Worm (Caenorhabditis elegans) whole organism, midembryonic: Measurements from ENCODE around the gene nhr-233.

Experiments used
- T22C8.4 ChIP-seq: fragments of 200-800 bp; sonication (Bioruptor generic); IDR thresholded peaks from 2 replicates; pipeline ENCODE4 v1.3.6; 2022; ENCODE audit warnings: missing genetic modification characterization, missing compliant biosample characterization
- cog-1 ChIP-seq: sonication (generic microtip); optimal IDR thresholded peaks from 2 replicates; lab custom pipeline; 2016; ENCODE audit warnings: missing genetic modification characterization, missing compliant biosample characterization
- flt-1 ChIP-seq: fragments of 200-800 bp; sonication (Bioruptor generic); IDR thresholded peaks from 2 replicates; pipeline ENCODE4 v1.3.6; 2022; ENCODE audit warnings: missing genetic modification characterization, missing compliant biosample characterization
- klf-2 ChIP-seq: fragments of 200-800 bp; sonication (Bioruptor generic); conservative IDR thresholded peaks from 2 replicates; pipeline ENCODE4 v1.3.6; 2022; ENCODE audit warnings: missing genetic modification reagents, missing genetic modification characterization, missing compliant biosample characterization
- med-1 ChIP-seq: sonication (generic microtip); optimal IDR thresholded peaks from 2 replicates; lab custom pipeline; 2017; ENCODE audit warnings: missing genetic modification characterization, mild to moderate bottlenecking, missing compliant biosample characterization, antibody characterized with exemption, missing genetic modification reagents; ENCODE audit not compliant: insufficient read depth
- ref-1 ChIP-seq: fragments of 200-800 bp; sonication (Bioruptor generic); conservative IDR thresholded peaks from 2 replicates; pipeline ENCODE4 v1.3.6; 2022; ENCODE audit warnings: missing genetic modification reagents, missing genetic modification characterization, missing compliant biosample characterization
- tab-1 ChIP-seq: fragments of 200-800 bp; sonication (Bioruptor generic); IDR thresholded peaks from 2 replicates; pipeline ENCODE4 v1.3.6; 2022; ENCODE audit warnings: missing genetic modification characterization, missing compliant biosample characterization
- ztf-23 ChIP-seq: fragments of 200-800 bp; sonication (Bioruptor generic); IDR thresholded peaks from 2 replicates; pipeline ENCODE4 v1.3.6; 2022; ENCODE audit warnings: missing genetic modification reagents, missing genetic modification characterization, missing compliant biosample characterization
- ztf-29 ChIP-seq: fragments of 200-800 bp; sonication (Bioruptor generic); IDR thresholded peaks from 2 replicates; pipeline ENCODE4 v1.3.6; 2022; ENCODE audit warnings: missing genetic modification reagents, missing genetic modification characterization, missing compliant biosample characterization

The nhr-233 gene

DNA sequence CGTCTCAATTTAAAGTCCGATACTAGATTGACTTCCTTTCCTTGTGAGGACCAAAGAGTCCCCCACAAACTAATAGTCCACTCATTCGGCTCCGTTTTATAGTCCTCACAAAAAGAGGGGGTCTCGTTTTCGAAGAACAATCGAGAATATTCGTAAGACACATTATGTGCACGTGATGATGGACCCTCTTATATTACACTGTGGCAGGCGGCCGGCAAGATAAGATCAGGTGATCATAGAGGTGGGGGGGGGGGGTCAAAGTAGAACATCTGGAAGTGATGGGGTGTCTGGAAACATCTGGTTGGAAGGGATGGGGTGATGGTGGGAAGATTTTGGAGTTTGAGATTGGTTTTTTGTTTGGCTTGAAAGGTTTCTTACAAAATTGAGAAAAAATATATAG is 27.8 kb upstream of the nhr-233 start:
- TF ChIP-seq cog-1 (tag; lab: Kevin White, UChicago) = no peak
- TF ChIP-seq ztf-23 (GFP tag; lab: Robert Waterston, UW) = no peak
- no peak for TF ChIP-seq tab-1
- TF ChIP-seq T22C8.4 (GFP tag; lab: Robert Waterston, UW) = no peak
- no peak for TF ChIP-seq ztf-29 (GFP tag; lab: Robert Waterston, UW)
- TF ChIP-seq flt-1 = no peak
- TF ChIP-seq med-1 (GFP tag; lab: Kevin White, UChicago) = no peak
- no peak for TF ChIP-seq ref-1 (GFP tag; lab: Robert Waterston, UW)
- TF ChIP-seq klf-2 (GFP tag; lab: Robert Waterston, UW) = no peak

- TF ChIP-seq cog-1 (tag; lab: Kevin White, UChicago) (no peak), flt-1 (no peak), ztf-23 (GFP tag; lab: Robert Waterston, UW) (no peak), med-1 (GFP tag; lab: Kevin White, UChicago) (no peak), ref-1 (GFP tag; lab: Robert Waterston, UW) (no peak), T22C8.4 (GFP tag; lab: Robert Waterston, UW) (no peak), tab-1 (no peak), ztf-29 (GFP tag; lab: Robert Waterston, UW) (no peak), klf-2 (GFP tag; lab: Robert Waterston, UW) (no peak)
Observed at ce11 chrV:16596102-16596501, 25.5 kb upstream of the nhr-233 start.

ce11 chrV:16595140-16595791 is 24.7 kb upstream of the nhr-233 start, which contains the start of gene cpl-1:
Gene cpl-1, minus strand, starts transcription at chrV:16595346.
- TF ChIP-seq ztf-23 (GFP tag; lab: Robert Waterston, UW) (no peak), ref-1 (GFP tag; lab: Robert Waterston, UW) (no peak), tab-1 (no peak), med-1 (GFP tag; lab: Kevin White, UChicago) (no peak), klf-2 (GFP tag; lab: Robert Waterston, UW) (no peak), flt-1 (no peak), cog-1 (tag; lab: Kevin White, UChicago) (no peak), T22C8.4 (GFP tag; lab: Robert Waterston, UW) (no peak), ztf-29 (GFP tag; lab: Robert Waterston, UW) (no peak)

- TF ChIP-seq flt-1 (no peak), ztf-29 (GFP tag; lab: Robert Waterston, UW) (no peak), med-1 (GFP tag; lab: Kevin White, UChicago) (no peak), klf-2 (GFP tag; lab: Robert Waterston, UW) (no peak), tab-1 (no peak), cog-1 (tag; lab: Kevin White, UChicago) (no peak), ztf-23 (GFP tag; lab: Robert Waterston, UW) (no peak), ref-1 (GFP tag; lab: Robert Waterston, UW) (no peak), T22C8.4 (GFP tag; lab: Robert Waterston, UW) (no peak)
Observed at ce11 chrV:16594514-16594913, 23.9 kb upstream of the nhr-233 start.

- TF ChIP-seq med-1 (GFP tag; lab: Kevin White, UChicago) = no peak
- 0 out of 2 replicates have a peak, but pooled peaks have one; percentile 9 for TF ChIP-seq tab-1
Observed at ce11 chrV:16593792-16594059, 23.1 kb upstream of the nhr-233 start.

ce11 chrV:16592947-16593791 is 22.6 kb upstream of the nhr-233 start:
- TF ChIP-seq med-1 (GFP tag; lab: Kevin White, UChicago) (no peak), ztf-29 (GFP tag; lab: Robert Waterston, UW) (peak; percentile 80; the same call in 1 of the 2 replicates), ztf-23 (GFP tag; lab: Robert Waterston, UW) (no peak)

DNA sequence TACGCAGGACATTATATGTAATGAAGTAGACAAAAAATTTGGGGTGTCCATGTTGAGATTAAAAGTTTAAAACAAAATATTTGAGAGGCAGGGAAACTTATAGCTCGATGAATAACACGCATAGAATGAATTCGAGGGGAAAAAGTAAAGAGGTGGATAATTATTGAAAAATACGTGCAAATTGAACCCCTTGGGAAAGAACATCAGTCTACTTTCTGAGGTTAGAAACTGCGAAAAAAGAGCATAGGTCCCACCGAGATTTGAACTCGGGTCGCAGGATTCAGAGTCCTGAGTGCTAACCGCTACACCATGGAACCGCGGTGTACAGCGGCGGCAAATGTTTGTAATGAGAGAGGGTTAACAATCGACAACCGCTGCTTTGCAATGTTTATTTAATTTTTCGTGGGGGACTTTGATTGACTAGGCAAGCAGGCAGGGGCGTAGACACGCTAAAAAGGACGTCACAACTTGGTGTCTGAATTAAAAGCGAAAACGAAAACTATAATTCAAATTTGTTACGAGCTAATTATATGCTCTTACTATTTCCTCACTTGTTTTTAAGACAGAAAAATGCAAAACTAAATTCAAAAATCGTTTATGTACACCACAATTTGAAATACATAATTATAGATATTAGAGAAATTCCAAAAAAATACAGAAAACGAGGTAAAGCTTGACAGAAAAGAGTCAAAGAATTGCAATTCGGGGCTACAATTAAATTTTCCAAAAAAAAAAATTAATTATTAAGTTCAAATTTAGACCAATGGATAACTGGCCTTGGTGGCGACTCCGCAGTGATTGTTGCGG is 21.6 kb upstream of the nhr-233 start, which contains the start of gene srh-269:
Gene srh-269, minus strand, starts transcription at position 51 of the 807 bp plus-strand sequence.
- peak; percentile 26 for TF ChIP-seq cog-1 (tag; lab: Kevin White, UChicago)
- TF ChIP-seq ztf-29 (GFP tag; lab: Robert Waterston, UW) = peak; percentile 71
- TF ChIP-seq tab-1 = peak; percentile 86
- TF ChIP-seq ref-1 (GFP tag; lab: Robert Waterston, UW) = peak; percentile 65
- peak; percentile 77 for TF ChIP-seq klf-2 (GFP tag; lab: Robert Waterston, UW)
- peak; percentile 1 for TF ChIP-seq med-1 (GFP tag; lab: Kevin White, UChicago)
- TF ChIP-seq flt-1 = peak; percentile 89
- TF ChIP-seq T22C8.4 (GFP tag; lab: Robert Waterston, UW) = peak; percentile 70
- TF ChIP-seq ztf-23 (GFP tag; lab: Robert Waterston, UW) = peak; percentile 87

DNA sequence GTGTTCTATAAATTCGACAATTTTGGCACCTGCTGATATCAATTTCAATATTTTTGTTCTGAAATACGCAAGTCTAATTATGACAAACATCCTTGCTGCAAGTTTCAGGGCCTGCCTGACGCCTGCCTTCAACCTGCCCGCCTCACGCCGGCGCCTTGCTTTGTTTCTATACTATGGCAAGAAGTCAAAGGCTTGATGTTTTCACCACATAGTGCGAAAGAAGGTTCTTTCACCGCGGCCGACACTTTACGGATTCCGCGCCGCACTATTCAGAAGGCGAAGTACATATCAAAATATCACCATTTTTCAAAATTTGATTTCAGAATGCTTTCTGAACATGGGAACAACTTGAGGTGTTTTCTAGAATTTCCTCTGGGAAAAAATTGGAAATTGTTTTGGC is 18.9 kb upstream of the nhr-233 start:
- no peak for TF ChIP-seq T22C8.4 (GFP tag; lab: Robert Waterston, UW)
- TF ChIP-seq flt-1 = no peak
- TF ChIP-seq ztf-29 (GFP tag; lab: Robert Waterston, UW) = no peak
- TF ChIP-seq ztf-23 (GFP tag; lab: Robert Waterston, UW) = no peak
- TF ChIP-seq tab-1 = no peak
- TF ChIP-seq cog-1 (tag; lab: Kevin White, UChicago) = no peak
- no peak for TF ChIP-seq med-1 (GFP tag; lab: Kevin White, UChicago)
- no peak for TF ChIP-seq ref-1 (GFP tag; lab: Robert Waterston, UW)
- TF ChIP-seq klf-2 (GFP tag; lab: Robert Waterston, UW) = no peak
